Worm (Caenorhabditis elegans): ENCODE data around the gene F29B9.11.

DNA sequence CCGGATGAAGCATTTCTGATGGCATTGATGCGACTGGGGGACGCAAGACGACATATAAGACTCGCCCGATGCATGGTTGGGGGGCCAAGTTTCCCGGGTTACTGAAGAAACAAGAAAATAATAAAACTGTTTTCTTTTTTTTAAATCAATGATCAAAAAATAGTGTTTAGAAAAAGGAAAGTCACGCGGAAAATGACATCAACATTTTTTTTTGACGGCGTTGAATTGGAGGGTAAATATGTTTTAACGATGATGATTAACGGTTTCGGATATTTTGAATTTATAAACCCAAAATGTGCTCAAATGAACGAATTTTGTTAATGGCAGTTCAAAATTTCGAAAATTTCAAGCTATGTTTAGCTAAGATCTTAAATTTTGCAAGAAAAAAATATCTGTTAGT, 43.9 kb upstream of the F29B9.11 start, which contains the start of gene ogdh-1:
- TF ChIP-seq mdl-1 (tag; optimal IDR thresholded peaks at IDR 0.05) (no peak), pag-3 (tag; optimal IDR thresholded peaks at IDR 0.05; ENCODE audit: borderline replicate concordance, insufficient read depth) (no peak), alr-1 (tag; optimal IDR thresholded peaks at IDR 0.05; ENCODE audit: borderline replicate concordance) (no peak), nhr-76 (tag; optimal IDR thresholded peaks at IDR 0.05) (no peak), nhr-71 (tag; optimal IDR thresholded peaks at IDR 0.05) (no peak), lin-14 (GFP tag; optimal IDR thresholded peaks at IDR 0.05) (no peak), snpc-4 (tag; optimal IDR thresholded peaks at IDR 0.05) (no peak), unc-130 (tag; optimal IDR thresholded peaks at IDR 0.05) (no peak), hpl-2 (GFP tag; optimal IDR thresholded peaks at IDR 0.05) (no peak), nhr-77 (tag; optimal IDR thresholded peaks at IDR 0.05) (no peak), elt-2 (tag; optimal IDR thresholded peaks at IDR 0.05) (no peak), nhr-28 (tag; optimal IDR thresholded peaks at IDR 0.05) (no peak), lin-39 (tag; optimal IDR thresholded peaks at IDR 0.05) (no peak)

Data from whole organism, L1 larva.